Worm (Caenorhabditis elegans): ENCODE data around the gene str-249.

DNA sequence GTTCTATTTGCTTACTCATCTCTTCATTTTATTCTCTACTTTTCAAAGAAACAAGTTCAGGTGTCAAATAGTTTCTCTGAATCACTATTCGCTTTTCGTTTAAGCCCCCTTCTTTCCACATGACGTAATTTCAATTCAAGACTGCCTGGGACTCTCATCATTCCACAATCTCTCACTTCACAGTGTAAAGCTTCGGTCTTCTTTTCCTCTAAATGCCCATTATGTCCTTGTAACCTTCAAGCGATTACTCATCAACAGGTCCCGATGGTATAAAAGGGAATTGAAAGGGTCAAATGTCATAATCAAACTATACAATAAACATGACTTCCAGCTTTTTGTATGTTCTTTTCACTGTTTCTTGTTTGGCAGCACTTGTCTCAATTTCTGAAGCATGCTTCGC is 7.7 kb downstream of the str-249 start, which contains the start of gene C42D4.3:
- TF ChIP-seq him-1 (tag; optimal IDR thresholded peaks at IDR 0.05) (no peak), dao-5 (tag; optimal IDR thresholded peaks at IDR 0.05) (no peak), W03F9.2 (tag; optimal IDR thresholded peaks at IDR 0.05) (no peak)

All from whole organism, L4/young adult.